Worm (Caenorhabditis elegans): ENCODE results near the gene D1046.4.

D1046.4 gene

ce11 chrIV:8929942-8930492, 3.7 kb upstream of the D1046.4 start, which contains the start of the genes D1046.18 and slc-25A26:
Gene D1046.18, plus strand, starts transcription at chrIV:8930242.
Gene slc-25A26, plus strand, starts transcription at chrIV:8930442.
- no peak for TF ChIP-seq ceh-43 (GFP tag; optimal IDR thresholded peaks at IDR 0.05)
- TF ChIP-seq ham-2 (GFP tag; optimal IDR thresholded peaks at IDR 0.05), result no peak
- TF ChIP-seq unc-62 (GFP tag; optimal IDR thresholded peaks at IDR 0.05), result no peak
- TF ChIP-seq elt-3 (tag; optimal IDR thresholded peaks at IDR 0.05), result no peak
- TF ChIP-seq sem-2 (GFP tag; optimal IDR thresholded peaks at IDR 0.05), result no peak
- TF ChIP-seq nhr-2 (tag; optimal IDR thresholded peaks at IDR 0.05), result no peak
- TF ChIP-seq flh-1 (GFP tag; optimal IDR thresholded peaks at IDR 0.05), result no peak
- no peak for TF ChIP-seq lin-13 (tag; optimal IDR thresholded peaks at IDR 0.05)
- no peak for TF ChIP-seq bed-3 (GFP tag; optimal IDR thresholded peaks at IDR 0.05)
- no peak for TF ChIP-seq M03D4.4 (tag; optimal IDR thresholded peaks at IDR 0.05)
- no peak for TF ChIP-seq lsy-2 (tag; optimal IDR thresholded peaks at IDR 0.05)
- no peak for TF ChIP-seq zip-8 (tag; optimal IDR thresholded peaks at IDR 0.05)
- no peak for TF ChIP-seq hlh-1 (tag; optimal IDR thresholded peaks at IDR 0.05)
- TF ChIP-seq mab-5 (tag; optimal IDR thresholded peaks at IDR 0.05), result no peak

ce11 chrIV:8943430-8943829, 9.8 kb downstream of the D1046.4 start:
- TF ChIP-seq blmp-1 (tag; optimal IDR thresholded peaks at IDR 0.05), result no peak
- no peak for TF ChIP-seq ztf-11 (tag; optimal IDR thresholded peaks at IDR 0.05)
- no peak for TF ChIP-seq ceh-43 (GFP tag; optimal IDR thresholded peaks at IDR 0.05)
- no peak for TF ChIP-seq elt-3 (tag; optimal IDR thresholded peaks at IDR 0.05)
- no peak for TF ChIP-seq ceh-39 (tag; optimal IDR thresholded peaks at IDR 0.05)
- peak; percentile 73 for TF ChIP-seq ces-1 (GFP tag; optimal IDR thresholded peaks at IDR 0.05)

DNA sequence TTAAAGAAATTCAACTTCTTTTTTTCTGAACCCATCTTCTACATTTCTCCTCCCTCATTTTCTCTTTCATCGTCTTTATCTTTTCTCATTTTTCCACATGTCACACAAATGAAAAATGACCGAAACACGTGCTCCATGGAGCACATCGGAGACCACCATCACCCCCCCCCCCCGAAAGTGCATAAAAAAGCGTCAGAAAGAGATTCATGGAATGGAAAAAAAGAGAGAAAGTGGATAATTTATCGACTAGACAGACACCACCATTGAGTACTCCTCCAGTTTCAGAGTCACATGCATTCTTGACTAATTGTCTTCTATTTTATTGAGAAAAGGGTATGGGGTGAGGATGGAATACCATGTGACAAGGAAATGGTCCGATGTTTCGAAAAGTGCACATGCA, 13.5 kb downstream of the D1046.4 start:
- TF ChIP-seq snpc-4 (tag; optimal IDR thresholded peaks at IDR 0.05) (no peak), pha-4 (tag; optimal IDR thresholded peaks at IDR 0.05) (no peak), nhr-12 (tag; optimal IDR thresholded peaks at IDR 0.05) (no peak), ceh-43 (GFP tag; optimal IDR thresholded peaks at IDR 0.05) (no peak), mls-2 (tag; optimal IDR thresholded peaks at IDR 0.05) (no peak), unc-62 (GFP tag; optimal IDR thresholded peaks at IDR 0.05) (peak; percentile 33), nhr-2 (tag; optimal IDR thresholded peaks at IDR 0.05) (no peak), unc-120 (tag; optimal IDR thresholded peaks at IDR 0.05; ENCODE audit: poor library complexity, severe bottlenecking) (peak; percentile 50), mep-1 (tag; optimal IDR thresholded peaks at IDR 0.05) (no peak), hlh-1 (tag; optimal IDR thresholded peaks at IDR 0.05) (no peak), mab-5 (tag; optimal IDR thresholded peaks at IDR 0.05) (peak; percentile 37)

DNA sequence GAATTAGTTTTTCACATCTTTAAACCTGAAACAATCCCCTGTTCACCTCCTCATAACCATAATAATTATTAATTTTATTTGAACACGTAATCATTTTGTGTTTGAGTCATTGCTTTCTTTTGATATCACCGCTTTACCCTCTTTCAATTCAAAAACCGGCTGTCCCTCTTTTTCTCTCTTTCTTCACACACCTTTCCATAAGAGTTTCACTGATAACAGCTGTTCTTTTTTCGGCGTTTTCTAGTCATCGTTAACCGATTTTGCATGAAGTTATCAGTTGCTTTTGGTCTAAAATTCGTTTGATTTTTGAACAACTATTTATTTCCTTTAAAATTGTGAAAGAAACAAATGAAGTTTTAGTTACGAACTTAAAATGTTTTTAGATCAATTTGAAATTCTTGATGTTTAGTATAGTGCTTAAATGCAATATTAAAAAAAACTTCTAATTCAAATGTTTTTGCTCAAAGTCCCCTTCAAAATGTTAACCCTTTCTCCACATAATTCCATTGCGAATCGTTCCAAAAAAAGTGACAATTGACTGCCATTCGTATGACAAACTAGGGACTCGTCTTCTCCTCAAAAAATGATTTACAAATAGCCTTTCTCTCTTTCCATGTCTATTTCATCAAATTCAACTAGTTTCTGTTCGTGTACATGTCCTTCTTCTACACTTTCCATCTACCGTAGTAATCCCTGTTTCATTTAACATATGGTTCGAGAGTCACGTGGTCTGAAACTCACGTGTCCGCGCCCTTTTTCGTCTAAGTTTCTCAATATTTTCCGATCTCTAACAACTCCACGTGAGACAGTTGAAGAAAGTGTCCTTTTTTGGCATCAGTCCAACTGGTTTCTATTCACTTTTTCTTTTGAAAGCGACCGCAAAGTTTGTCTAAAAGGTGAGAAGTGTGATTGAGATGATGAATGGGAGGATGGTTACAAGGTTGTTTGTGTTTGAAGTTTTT, 15.7 kb downstream of the D1046.4 start:
- no peak for TF ChIP-seq tbx-8 (GFP tag; optimal IDR thresholded peaks at IDR 0.05)
- no peak for TF ChIP-seq unc-39 (tag; optimal IDR thresholded peaks at IDR 0.05)
- TF ChIP-seq blmp-1 (tag; optimal IDR thresholded peaks at IDR 0.05), result no peak
- TF ChIP-seq elt-1 (tag; optimal IDR thresholded peaks at IDR 0.05; ENCODE audit: borderline replicate concordance, insufficient read depth), result no peak
- TF ChIP-seq unc-120 (tag; optimal IDR thresholded peaks at IDR 0.05; ENCODE audit: poor library complexity, severe bottlenecking), result no peak
- no peak for TF ChIP-seq unc-62 (GFP tag; optimal IDR thresholded peaks at IDR 0.05)

- TF ChIP-seq mab-5 (tag; optimal IDR thresholded peaks at IDR 0.05) (no peak), bed-3 (GFP tag; optimal IDR thresholded peaks at IDR 0.05) (no peak), snpc-4 (tag; optimal IDR thresholded peaks at IDR 0.05) (no peak), sem-2 (GFP tag; optimal IDR thresholded peaks at IDR 0.05) (no peak), hlh-1 (tag; optimal IDR thresholded peaks at IDR 0.05) (no peak), nhr-237 (tag; optimal IDR thresholded peaks at IDR 0.05) (no peak), unc-120 (tag; optimal IDR thresholded peaks at IDR 0.05; ENCODE audit: poor library complexity, severe bottlenecking) (no peak), nhr-76 (tag; optimal IDR thresholded peaks at IDR 0.05) (no peak), nhr-28 (tag; optimal IDR thresholded peaks at IDR 0.05) (no peak)
These were observed 18.4 kb downstream of the D1046.4 start for ce11 chrIV:8951953-8952567.

All from whole organism, mixed stage, embryonic.